Worm (Caenorhabditis elegans) whole organism, early embryonic: Measurements from ENCODE around the gene ZC513.3.

Source experiments
- B0310.2 ChIP-seq: sonication (generic microtip); optimal IDR thresholded peaks from 2 replicates; lab custom pipeline; 2016; ENCODE audit warnings: mild to moderate bottlenecking, missing genetic modification characterization, missing compliant biosample characterization
- F13C5.2 ChIP-seq: sonication (generic microtip); optimal IDR thresholded peaks from 2 replicates; lab custom pipeline; 2017; ENCODE audit warnings: mild to moderate bottlenecking, missing genetic modification characterization, inconsistent platforms, missing compliant biosample characterization
- aly-1 ChIP-seq: sonication (generic microtip); optimal IDR thresholded peaks from 2 replicates; lab custom pipeline; 2016; ENCODE audit warnings: missing genetic modification characterization, missing compliant biosample characterization
- ama-1 ChIP-seq: fragments of 150-350 bp; optimal IDR thresholded peaks from 2 replicates; lab custom pipeline; 2014
- ceh-13 ChIP-seq: fragments of 200-800 bp; sonication (Bioruptor generic); optimal IDR thresholded peaks from 2 replicates; lab custom pipeline; 2018; ENCODE audit warnings: mild to moderate bottlenecking, missing genetic modification characterization, missing compliant biosample characterization
- ceh-36 ChIP-seq: sonication (generic microtip); optimal IDR thresholded peaks from 2 replicates; lab custom pipeline; 2016; ENCODE audit warnings: missing genetic modification characterization, inconsistent platforms, missing compliant biosample characterization
- ets-7 ChIP-seq: sonication (generic microtip); optimal IDR thresholded peaks from 2 replicates; lab custom pipeline; 2016; ENCODE audit warnings: missing genotype, missing genetic modification characterization, missing compliant biosample characterization
- flt-1 ChIP-seq: fragments of 200-800 bp; sonication (Bioruptor generic); IDR thresholded peaks from 2 replicates; pipeline ENCODE4 v1.3.6; 2022; ENCODE audit warnings: missing genetic modification characterization, missing compliant biosample characterization
- hmbx-1 ChIP-seq: sonication (generic microtip); optimal IDR thresholded peaks from 2 replicates; lab custom pipeline; 2016; ENCODE audit warnings: mild to moderate bottlenecking, missing genetic modification characterization, missing compliant biosample characterization
- hmg-4 ChIP-seq: fragments of 200-800 bp; sonication (Bioruptor generic); optimal IDR thresholded peaks from 2 replicates; lab custom pipeline; 2018; ENCODE audit warnings: mild to moderate bottlenecking, missing genetic modification characterization, missing compliant biosample characterization
- hnd-1 ChIP-seq: sonication (generic microtip); optimal IDR thresholded peaks from 2 replicates; lab custom pipeline; 2016; ENCODE audit warnings: missing genetic modification characterization, missing compliant biosample characterization
- pes-1 ChIP-seq: fragments of 200-800 bp; sonication (Bioruptor generic); IDR thresholded peaks from 2 replicates; pipeline ENCODE4 v1.3.6; 2022; ENCODE audit warnings: missing genetic modification reagents, missing genetic modification characterization, missing compliant biosample characterization
- scrt-1 ChIP-seq: fragments of 200-800 bp; sonication (Bioruptor generic); IDR thresholded peaks from 2 replicates; pipeline ENCODE4 v1.3.6; 2022; ENCODE audit warnings: missing genetic modification characterization, missing compliant biosample characterization
- sea-1 ChIP-seq: fragments of 200-800 bp; sonication (Bioruptor generic); conservative IDR thresholded peaks from 2 replicates; pipeline ENCODE4 v1.3.6; 2022; ENCODE audit warnings: missing genetic modification characterization, missing compliant biosample characterization
- tbx-11 ChIP-seq: fragments of 200-800 bp; sonication (Bioruptor generic); IDR thresholded peaks from 2 replicates; pipeline ENCODE4 v1.3.6; 2022; ENCODE audit warnings: missing genetic modification characterization, missing compliant biosample characterization
- tbx-37 ChIP-seq: fragments of 200-800 bp; sonication (Bioruptor generic); conservative IDR thresholded peaks from 2 replicates; pipeline ENCODE4 v1.3.6; 2022; ENCODE audit warnings: missing genetic modification reagents, missing genetic modification characterization, missing compliant biosample characterization
- tra-4 ChIP-seq: sonication (generic microtip); optimal IDR thresholded peaks from 2 replicates; lab custom pipeline; 2017; ENCODE audit warnings: missing genetic modification characterization, missing compliant biosample characterization

The ZC513.3 gene

ce11 chrV:8069637-8070036, 22.8 kb downstream of the ZC513.3 start, which contains the start of gene str-143:
Gene str-143 (minus strand): TSS chrV:8069737.
- TF ChIP-seq hnd-1 (tag; lab: Kevin White, UChicago) (no peak), ceh-13 (GFP tag; lab: Kevin White, UChicago) (no peak), flt-1 (no peak), hmg-4 (no peak), tbx-37 (GFP tag; lab: Robert Waterston, UW) (no peak), F13C5.2 (tag; lab: Kevin White, UChicago) (no peak), ets-7 (tag; lab: Kevin White, UChicago) (no peak), aly-1 (tag; lab: Kevin White, UChicago) (no peak), tbx-11 (GFP tag; lab: Robert Waterston, UW) (no peak), B0310.2 (tag; lab: Kevin White, UChicago) (no peak), ama-1 (lab: Kevin White, UChicago) (no peak), scrt-1 (GFP tag; lab: Robert Waterston, UW) (no peak), sea-1 (no peak), hmbx-1 (tag; lab: Kevin White, UChicago) (no peak), tra-4 (no peak), ceh-36 (no peak)

- TF ChIP-seq F13C5.2 (tag; lab: Kevin White, UChicago) (no peak), hmg-4 (no peak), ama-1 (lab: Kevin White, UChicago) (no peak), aly-1 (tag; lab: Kevin White, UChicago) (no peak), sea-1 (no peak)
Observed at ce11 chrV:8072047-8072446, 25.2 kb downstream of the ZC513.3 start, which contains the start of gene str-144. Gene str-144 (minus strand): TSS chrV:8072147.

ce11 chrV:8073162-8073561, 26.4 kb downstream of the ZC513.3 start:
- TF ChIP-seq scrt-1 (GFP tag; lab: Robert Waterston, UW) (no peak), tra-4 (no peak), ets-7 (tag; lab: Kevin White, UChicago) (no peak), tbx-11 (GFP tag; lab: Robert Waterston, UW) (no peak), pes-1 (no peak), B0310.2 (tag; lab: Kevin White, UChicago) (no peak), hmbx-1 (tag; lab: Kevin White, UChicago) (no peak), flt-1 (no peak), aly-1 (tag; lab: Kevin White, UChicago) (no peak), tbx-37 (GFP tag; lab: Robert Waterston, UW) (no peak), sea-1 (no peak)

ce11 chrV:8075712-8076111, 28.9 kb downstream of the ZC513.3 start, which contains the start of gene catp-3:
Gene catp-3 (plus strand): TSS chrV:8076012.
- TF ChIP-seq F13C5.2 (tag; lab: Kevin White, UChicago) = no peak
- no peak for TF ChIP-seq hmbx-1 (tag; lab: Kevin White, UChicago)
- TF ChIP-seq ceh-13 (GFP tag; lab: Kevin White, UChicago) = no peak
- no peak for TF ChIP-seq B0310.2 (tag; lab: Kevin White, UChicago)
- no peak for TF ChIP-seq ama-1 (lab: Kevin White, UChicago)
- no peak for TF ChIP-seq aly-1 (tag; lab: Kevin White, UChicago)
- no peak for TF ChIP-seq flt-1
- no peak for TF ChIP-seq scrt-1 (GFP tag; lab: Robert Waterston, UW)
- no peak for TF ChIP-seq tra-4
- no peak for TF ChIP-seq hnd-1 (tag; lab: Kevin White, UChicago)
- no peak for TF ChIP-seq ets-7 (tag; lab: Kevin White, UChicago)
- TF ChIP-seq ceh-36 = no peak
- TF ChIP-seq tbx-11 (GFP tag; lab: Robert Waterston, UW) = no peak
- TF ChIP-seq pes-1 = no peak

- TF ChIP-seq ets-7 (tag; lab: Kevin White, UChicago) = no peak
- TF ChIP-seq hnd-1 (tag; lab: Kevin White, UChicago) = no peak
- no peak for TF ChIP-seq tra-4
- no peak for TF ChIP-seq ceh-13 (GFP tag; lab: Kevin White, UChicago)
- TF ChIP-seq tbx-11 (GFP tag; lab: Robert Waterston, UW) = no peak
- no peak for TF ChIP-seq ama-1 (lab: Kevin White, UChicago)
- no peak for TF ChIP-seq scrt-1 (GFP tag; lab: Robert Waterston, UW)
- no peak for TF ChIP-seq F13C5.2 (tag; lab: Kevin White, UChicago)
- no peak for TF ChIP-seq tbx-37 (GFP tag; lab: Robert Waterston, UW)
- TF ChIP-seq hmbx-1 (tag; lab: Kevin White, UChicago) = no peak
- TF ChIP-seq sea-1 = no peak
- no peak for TF ChIP-seq ceh-36
Observed at ce11 chrV:8079813-8080212, 33.0 kb downstream of the ZC513.3 start.

ce11 chrV:8081579-8081978, 34.8 kb downstream of the ZC513.3 start, which contains the start of gene str-131:
Gene str-131 (minus strand): TSS chrV:8081679.
- TF ChIP-seq ceh-13 (GFP tag; lab: Kevin White, UChicago) (no peak), tra-4 (no peak), flt-1 (no peak), hmbx-1 (tag; lab: Kevin White, UChicago) (no peak)

ce11 chrV:8085141-8085540, 38.3 kb downstream of the ZC513.3 start, which contains the start of gene C09H5.7:
Gene C09H5.7 (minus strand): TSS chrV:8085241.
- TF ChIP-seq F13C5.2 (tag; lab: Kevin White, UChicago) (no peak), aly-1 (tag; lab: Kevin White, UChicago) (no peak), sea-1 (no peak), ama-1 (lab: Kevin White, UChicago) (no peak), pes-1 (no peak), ceh-36 (no peak), flt-1 (no peak), hmg-4 (no peak), hnd-1 (tag; lab: Kevin White, UChicago) (no peak)

- TF ChIP-seq ets-7 (tag; lab: Kevin White, UChicago) = no peak
- no peak for TF ChIP-seq hmbx-1 (tag; lab: Kevin White, UChicago)
- TF ChIP-seq ceh-13 (GFP tag; lab: Kevin White, UChicago) = no peak
- no peak for TF ChIP-seq aly-1 (tag; lab: Kevin White, UChicago)
- TF ChIP-seq pes-1 = no peak
- TF ChIP-seq tra-4 = no peak
- no peak for TF ChIP-seq flt-1
- TF ChIP-seq sea-1 = no peak
- no peak for TF ChIP-seq B0310.2 (tag; lab: Kevin White, UChicago)
- no peak for TF ChIP-seq hnd-1 (tag; lab: Kevin White, UChicago)
- TF ChIP-seq tbx-11 (GFP tag; lab: Robert Waterston, UW) = no peak
- TF ChIP-seq hmg-4 = no peak
- no peak for TF ChIP-seq F13C5.2 (tag; lab: Kevin White, UChicago)
- TF ChIP-seq tbx-37 (GFP tag; lab: Robert Waterston, UW) = no peak
- TF ChIP-seq scrt-1 (GFP tag; lab: Robert Waterston, UW) = no peak
- no peak for TF ChIP-seq ceh-36
- TF ChIP-seq ama-1 (lab: Kevin White, UChicago) = no peak
Observed at ce11 chrV:8090595-8090994, 43.8 kb downstream of the ZC513.3 start, which contains the start of gene str-130. Gene str-130 (minus strand): TSS chrV:8090695.
